Fruit fly (Drosophila melanogaster): ENCODE data around the gene CG42779.

DNA sequence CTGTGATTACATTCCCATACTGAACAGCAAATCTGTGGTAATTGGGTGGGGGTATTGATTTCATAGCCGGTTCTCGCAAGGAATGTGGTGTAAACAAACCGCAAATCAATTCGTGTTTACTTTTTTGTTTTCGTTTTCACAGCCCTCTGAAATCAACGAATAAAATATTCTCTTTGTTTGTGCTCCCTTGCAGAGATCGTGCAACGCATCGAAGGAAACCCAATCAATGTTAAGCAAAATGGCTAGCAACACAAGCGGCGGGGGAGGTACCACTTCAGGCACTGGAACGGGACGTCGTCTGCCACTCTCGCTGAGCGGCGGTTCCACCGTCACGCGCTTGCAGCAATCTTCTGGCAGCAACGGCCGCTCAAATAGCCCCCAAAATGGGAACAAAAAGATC lies 38.9 kb upstream of the CG42779 start:
- TF ChIP-seq Bgb (GFP tag; IDR thresholded peaks at IDR 0.05; ENCODE audit: partially characterized antibody) (no peak), cas (GFP tag; IDR thresholded peaks at IDR 0.05) (no peak), chinmo (GFP tag; IDR thresholded peaks at IDR 0.05; ENCODE audit: partially characterized antibody) (no peak), dpn (GFP tag; optimal IDR thresholded peaks at IDR 0.05) (no peak)

Measured in whole organism, embryonic.